Fruit fly (Drosophila melanogaster) whole organism, embryonic: Measurements from ENCODE around the gene CG14269.

ENCODE experiments used
- Aef1 ChIP-seq: fragments of 200-800 bp; sonication (Bioruptor generic); IDR thresholded peaks from 3 replicates; pipeline ENCODE4 v1.3.6; 2022; ENCODE audit warnings: missing biosample characterization, missing genetic modification characterization
- Atf3 ChIP-seq: fragments of 200-800 bp; sonication (Bioruptor generic); optimal IDR thresholded peaks from 3 replicates; lab custom pipeline; 2016; ENCODE audit warnings: missing biosample characterization, missing genetic modification characterization
- B-H1 ChIP-seq: fragments of 200-800 bp; sonication (Bioruptor generic); IDR thresholded peaks from 3 replicates; pipeline ENCODE4 v1.3.6; 2022; ENCODE audit warnings: missing biosample characterization, missing genetic modification characterization
- CG10979 ChIP-seq: fragments of 200-800 bp; sonication (Bioruptor generic); optimal IDR thresholded peaks from 2 replicates; lab custom pipeline; 2018; ENCODE audit warnings: missing biosample characterization, mild to moderate bottlenecking, missing genetic modification characterization, moderate library complexity
- CG11695 ChIP-seq: fragments of 200-800 bp; sonication (Bioruptor generic); IDR thresholded peaks from 3 replicates; pipeline ENCODE4 v1.3.6; 2022; ENCODE audit warnings: missing biosample characterization, missing genetic modification characterization
- CG12659 ChIP-seq: fragments of 200-800 bp; sonication (Bioruptor generic); optimal IDR thresholded peaks from 3 replicates; lab custom pipeline; 2017; ENCODE audit warnings: mild to moderate bottlenecking, missing biosample characterization, missing genetic modification reagents, missing genetic modification characterization
- CG12942 ChIP-seq: fragments of 200-800 bp; sonication (Bioruptor generic); optimal IDR thresholded peaks from 3 replicates; lab custom pipeline; 2016; ENCODE audit warnings: missing biosample characterization, missing genetic modification characterization
- CG13287 ChIP-seq: fragments of 200-800 bp; sonication (Bioruptor generic); IDR thresholded peaks from 2 replicates; pipeline ENCODE4 v1.3.6; 2022; ENCODE audit warnings: missing biosample characterization, missing genetic modification characterization; ENCODE audit not compliant: partially characterized antibody
- CG15269 ChIP-seq: fragments of 200-800 bp; sonication (Bioruptor generic); optimal IDR thresholded peaks from 2 replicates; lab custom pipeline; 2018; ENCODE audit warnings: missing biosample characterization, mild to moderate bottlenecking, missing genetic modification characterization, moderate library complexity
- CG16815 ChIP-seq: fragments of 200-800 bp; sonication (Bioruptor generic); optimal IDR thresholded peaks from 3 replicates; lab custom pipeline; 2017; ENCODE audit warnings: missing biosample characterization, mild to moderate bottlenecking, missing genetic modification characterization
- CG17385 ChIP-seq: fragments of 200-800 bp; sonication (Bioruptor generic); optimal IDR thresholded peaks from 3 replicates; lab custom pipeline; 2018; ENCODE audit warnings: missing biosample characterization, mild to moderate bottlenecking, missing genetic modification characterization
- CG30403 ChIP-seq: fragments of 200-800 bp; sonication (Bioruptor generic); optimal IDR thresholded peaks from 3 replicates; lab custom pipeline; 2016; ENCODE audit warnings: missing biosample characterization, missing genetic modification characterization
- CG32772 ChIP-seq: fragments of 200-800 bp; sonication (Bioruptor generic); IDR thresholded peaks from 2 replicates; pipeline ENCODE4 v1.3.6; 2022; ENCODE audit warnings: missing biosample characterization, missing genetic modification characterization
- CG3281 ChIP-seq: fragments of 200-800 bp; sonication (Bioruptor generic); optimal IDR thresholded peaks from 3 replicates; lab custom pipeline; 2017; ENCODE audit warnings: missing biosample characterization, mild to moderate bottlenecking, missing genetic modification characterization
- CG3847 ChIP-seq: fragments of 200-800 bp; sonication (Bioruptor generic); IDR thresholded peaks from 2 replicates; pipeline ENCODE4 v1.3.6; 2022; ENCODE audit warnings: missing biosample characterization, missing genetic modification characterization
- CG4360 ChIP-seq: fragments of 200-800 bp; sonication (Bioruptor generic); IDR thresholded peaks from 2 replicates; pipeline ENCODE4 v1.3.6; 2022; ENCODE audit warnings: missing biosample characterization, missing genetic modification characterization
- CG4820 ChIP-seq: fragments of 200-800 bp; sonication (Bioruptor generic); optimal IDR thresholded peaks from 3 replicates; lab custom pipeline; 2016; ENCODE audit warnings: missing biosample characterization, missing genetic modification characterization
- CG7372 ChIP-seq: fragments of 200-800 bp; sonication (Bioruptor generic); IDR thresholded peaks from 2 replicates; pipeline ENCODE4 v1.3.6; 2022; ENCODE audit warnings: missing biosample characterization, missing genetic modification characterization
- CG9437 ChIP-seq: fragments of 200-800 bp; sonication (Bioruptor generic); optimal IDR thresholded peaks from 2 replicates; lab custom pipeline; 2018; ENCODE audit warnings: missing biosample characterization, mild to moderate bottlenecking, missing genetic modification characterization
- CG9797 ChIP-seq: fragments of 200-800 bp; sonication (Bioruptor generic); optimal IDR thresholded peaks from 3 replicates; lab custom pipeline; 2018; ENCODE audit warnings: missing biosample characterization, mild to moderate bottlenecking, missing genetic modification characterization
- Chrac-16 ChIP-seq: fragments of 200-800 bp; sonication (Bioruptor generic); optimal IDR thresholded peaks from 3 replicates; lab custom pipeline; 2016; ENCODE audit warnings: missing biosample characterization, missing genetic modification characterization
- D ChIP-seq, 2 experiments: fragments of 200-800 bp in 1 of 2; fragments of >200 bp in 1 of 2; sonication (Bioruptor generic) in 1 of 2; optimal IDR thresholded peaks; 2 replicates in 1 of 2; 3 replicates in 1 of 2; lab custom pipeline; 2017; ENCODE audit warnings: mild to moderate bottlenecking in 1 of 2, missing biosample characterization in 1 of 2, missing genetic modification characterization in 1 of 2, missing genetic modification reagents in 1 of 2
- D19A ChIP-seq: fragments of 200-800 bp; optimal IDR thresholded peaks from 3 replicates; lab custom pipeline; 2019; ENCODE audit warnings: missing biosample characterization, mild to moderate bottlenecking, missing genetic modification characterization, moderate library complexity
- Dad ChIP-seq: fragments of 200-800 bp; sonication (Bioruptor generic); optimal IDR thresholded peaks from 3 replicates; lab custom pipeline; 2016; ENCODE audit warnings: missing biosample characterization, missing genetic modification characterization
- Gsc ChIP-seq: fragments of 200-800 bp; sonication (Bioruptor generic); IDR thresholded peaks from 2 replicates; pipeline ENCODE4 v1.3.6; 2022; ENCODE audit warnings: missing biosample characterization, missing genetic modification characterization
- Jarid2 ChIP-seq: fragments of 200-800 bp; sonication (Bioruptor generic); optimal IDR thresholded peaks from 3 replicates; lab custom pipeline; 2017; ENCODE audit warnings: mild to moderate bottlenecking, missing biosample characterization, missing genetic modification reagents, missing genetic modification characterization
- Med ChIP-seq: fragments of 200-800 bp; sonication (Bioruptor generic); peaks from one replicate; lab custom pipeline; 2016; ENCODE audit warnings: missing biosample characterization, missing genetic modification characterization, mild to moderate bottlenecking, inconsistent platforms, moderate library complexity
- Neu2 ChIP-seq: fragments of 200-800 bp; sonication (Bioruptor generic); optimal IDR thresholded peaks from 3 replicates; lab custom pipeline; 2016; ENCODE audit warnings: missing biosample characterization, missing genetic modification characterization, borderline replicate concordance
- Taf1 ChIP-seq: fragments of 200-800 bp; sonication (Bioruptor generic); IDR thresholded peaks from 2 replicates; pipeline ENCODE4 v1.3.6; 2022; ENCODE audit warnings: missing biosample characterization, missing genetic modification characterization
- abd-A ChIP-seq: fragments of 200-800 bp; sonication (Bioruptor generic); optimal IDR thresholded peaks from 3 replicates; lab custom pipeline; 2019; ENCODE audit warnings: missing biosample characterization, mild to moderate bottlenecking, missing genetic modification characterization, moderate library complexity
- ac ChIP-seq: fragments of 200-800 bp; sonication (Bioruptor generic); optimal IDR thresholded peaks from 3 replicates; lab custom pipeline; 2017; ENCODE audit warnings: missing biosample characterization, mild to moderate bottlenecking, missing genetic modification characterization
- ap ChIP-seq: fragments of 200-800 bp; sonication (Bioruptor generic); IDR thresholded peaks from 2 replicates; pipeline ENCODE4 v1.3.6; 2022; ENCODE audit warnings: missing biosample characterization, missing genetic modification characterization
- ara ChIP-seq: fragments of 200-800 bp; sonication (Bioruptor generic); IDR thresholded peaks from 2 replicates; pipeline ENCODE4 v1.3.6; 2022; ENCODE audit warnings: missing biosample characterization, missing genetic modification characterization
- chinmo ChIP-seq: fragments of 200-800 bp; sonication (Bioruptor generic); IDR thresholded peaks from 4 replicates; pipeline ENCODE4 v1.3.6; 2022; ENCODE audit warnings: missing biosample characterization, missing genetic modification characterization; ENCODE audit not compliant: partially characterized antibody
- crc ChIP-seq: fragments of 200-800 bp; sonication (Bioruptor generic); optimal IDR thresholded peaks from 2 replicates; lab custom pipeline; 2016; ENCODE audit warnings: missing biosample characterization, missing genetic modification characterization
- en ChIP-seq: fragments of 200-800 bp; sonication (Bioruptor generic); optimal IDR thresholded peaks from 2 replicates; lab custom pipeline; 2016; ENCODE audit warnings: missing biosample characterization, missing genetic modification characterization
- gem ChIP-seq: fragments of 200-800 bp; sonication (Bioruptor generic); optimal IDR thresholded peaks from 2 replicates; lab custom pipeline; 2019; ENCODE audit warnings: missing biosample characterization, mild to moderate bottlenecking, missing genetic modification characterization, moderate library complexity
- hbn ChIP-seq: fragments of 200-800 bp; sonication (Bioruptor generic); IDR thresholded peaks from 2 replicates; pipeline ENCODE4 v1.3.6; 2022; ENCODE audit warnings: missing biosample characterization, missing genetic modification characterization; ENCODE audit not compliant: partially characterized antibody
- hth ChIP-seq: fragments of >200 bp; optimal IDR thresholded peaks from 2 replicates; lab custom pipeline; 2017; ENCODE audit warnings: inconsistent platforms
- jumu ChIP-seq: fragments of 200-800 bp; sonication (Bioruptor generic); optimal IDR thresholded peaks from 3 replicates; lab custom pipeline; 2016; ENCODE audit warnings: missing biosample characterization, missing genetic modification characterization
- lab ChIP-seq: fragments of 200-800 bp; sonication (Bioruptor generic); optimal IDR thresholded peaks from 3 replicates; lab custom pipeline; 2017; ENCODE audit warnings: missing biosample characterization, missing genetic modification characterization, mild to moderate bottlenecking, moderate library complexity, missing genetic modification reagents
- nmo ChIP-seq: fragments of 200-800 bp; sonication (Bioruptor generic); optimal IDR thresholded peaks from 2 replicates; lab custom pipeline; 2018; ENCODE audit warnings: missing biosample characterization, mild to moderate bottlenecking, missing genetic modification characterization, moderate library complexity
- phol ChIP-seq: fragments of 200-800 bp; sonication (Bioruptor generic); optimal IDR thresholded peaks from 3 replicates; lab custom pipeline; 2018; ENCODE audit warnings: missing biosample characterization, mild to moderate bottlenecking, missing genetic modification characterization, moderate library complexity
- prd ChIP-seq, 3 experiments: fragments of >200 bp in 2 of 3; fragments of 200-800 bp in 1 of 3; sonication (Bioruptor generic) in 1 of 3; optimal IDR thresholded peaks in 2 of 3; IDR thresholded peaks in 1 of 3; 2 replicates in 2 of 3; 3 replicates in 1 of 3; pipeline versions ENCODE4 v1.3.6 to Lab custom; 2017 to 2022; ENCODE audit warnings: missing biosample characterization in 1 of 3, missing genetic modification characterization in 1 of 3
- sc ChIP-seq, 3 experiments: fragments of >200 bp in 2 of 3; fragments of 200-800 bp in 1 of 3; sonication (Bioruptor generic) in 1 of 3; optimal IDR thresholded peaks; 2 replicates in 2 of 3; 3 replicates in 1 of 3; lab custom pipeline; 2017; ENCODE audit warnings: mild to moderate bottlenecking in 1 of 3, missing biosample characterization in 1 of 3, missing genetic modification characterization in 1 of 3, missing genetic modification reagents in 1 of 3
- slbo ChIP-seq: fragments of 200-800 bp; sonication (Bioruptor generic); IDR thresholded peaks from 2 replicates; pipeline ENCODE4 v1.3.6; 2022; ENCODE audit warnings: missing biosample characterization, missing genetic modification characterization
- so ChIP-seq: fragments of 200-800 bp; sonication (Bioruptor generic); IDR thresholded peaks from 3 replicates; pipeline ENCODE4 v1.3.6; 2022; ENCODE audit warnings: missing biosample characterization, missing genetic modification characterization
- tin ChIP-seq: fragments of 200-800 bp; sonication (Bioruptor generic); optimal IDR thresholded peaks from 3 replicates; lab custom pipeline; 2016; ENCODE audit warnings: missing biosample characterization, missing genetic modification characterization
- ttk ChIP-seq: fragments of 200-800 bp; sonication (Bioruptor generic); IDR thresholded peaks from 2 replicates; pipeline ENCODE4 v2.1.2; 2022; ENCODE audit warnings: missing biosample characterization, missing genetic modification characterization

Gene CG14269

dm6 chrX:3476009-3476408 is 40.4 kb upstream of the CG14269 start (continued):
- TF ChIP-seq Atf3 (GFP tag; lab: Kevin White, UChicago), result no peak
- TF ChIP-seq phol (tag; lab: Kevin White, UChicago), result peak; percentile 62
- TF ChIP-seq Jarid2 (GFP tag; lab: Kevin White, UChicago), result no peak
- TF ChIP-seq so (GFP tag; lab: Robert Waterston, UW), result 0 out of 3 replicates have a peak, but pooled peaks have one; percentile 16
- TF ChIP-seq CG16815 (GFP tag; lab: Kevin White, UChicago), result peak; percentile 7
- no peak for TF ChIP-seq CG12659
- no peak for TF ChIP-seq Neu2
- no peak for TF ChIP-seq CG3847 (GFP tag; lab: Robert Waterston, UW)
- TF ChIP-seq CG3281 (GFP tag; lab: Kevin White, UChicago), result no peak
- no peak for TF ChIP-seq CG7372 (GFP tag; lab: Robert Waterston, UW)
- peak; percentile 22; the same call in 1 of the 2 replicates for TF ChIP-seq Gsc (GFP tag; lab: Robert Waterston, UW)
- TF ChIP-seq prd (optimal IDR thresholded peaks at IDR 0.05; lab: Kevin White, UChicago), result no peak
- peak; percentile 81 for TF ChIP-seq prd (GFP tag; IDR thresholded peaks at IDR 0.05; lab: Robert Waterston, UW)
- no peak for TF ChIP-seq CG13287
- peak; percentile 75 for TF ChIP-seq gem (tag; lab: Kevin White, UChicago)
- TF ChIP-seq jumu, result no peak
- no peak for TF ChIP-seq hbn (GFP tag; lab: Robert Waterston, UW)
- TF ChIP-seq CG9437 (GFP tag; lab: Kevin White, UChicago), result peak; percentile 11
- no peak for TF ChIP-seq ac (GFP tag; lab: Kevin White, UChicago)
- TF ChIP-seq en (GFP tag; lab: Kevin White, UChicago), result no peak
- no peak for TF ChIP-seq CG4360 (GFP tag; lab: Robert Waterston, UW)
- TF ChIP-seq CG9797, result no peak
- TF ChIP-seq Dad (GFP tag; lab: Kevin White, UChicago), result no peak
- no peak for TF ChIP-seq slbo (GFP tag; lab: Robert Waterston, UW)
- 0 out of 2 replicates have a peak, but pooled peaks have one; percentile 15 for TF ChIP-seq ara
- TF ChIP-seq ttk (GFP tag; lab: Robert Waterston, UW), result peak; percentile 63
- 0 out of 3 replicates have a peak, but pooled peaks have one; percentile 17 for TF ChIP-seq B-H1 (GFP tag; lab: Robert Waterston, UW)
- TF ChIP-seq CG15269, result peak; percentile 39
- peak; percentile 69 for TF ChIP-seq CG32772 (GFP tag; lab: Robert Waterston, UW)
- TF ChIP-seq Chrac-16 (GFP tag; lab: Kevin White, UChicago), result peak; percentile 31
- TF ChIP-seq nmo, result peak; percentile 43
- TF ChIP-seq abd-A (tag; lab: Kevin White, UChicago), result no peak
- no peak for TF ChIP-seq ap (GFP tag; lab: Robert Waterston, UW)
- TF ChIP-seq CG17385 (GFP tag; lab: Kevin White, UChicago), result peak; percentile 32
- TF ChIP-seq CG10979 (tag; lab: Kevin White, UChicago), result peak; percentile 61
- peak; percentile 78 for TF ChIP-seq Med
- TF ChIP-seq hth (lab: Kevin White, UChicago), result no peak
- peak; percentile 41 for TF ChIP-seq CG4820 (GFP tag; lab: Kevin White, UChicago)
- peak; percentile 24 for TF ChIP-seq CG12942 (GFP tag; lab: Kevin White, UChicago)
- peak; percentile 11 for TF ChIP-seq D19A (tag; lab: Kevin White, UChicago)
- TF ChIP-seq CG11695 (GFP tag; lab: Robert Waterston, UW), result peak; percentile 45; the same call in 1 of the 3 replicates
- no peak for TF ChIP-seq D (optimal IDR thresholded peaks at IDR 0.05; lab: Kevin White, UChicago)
- peak; percentile 34 for TF ChIP-seq D (GFP tag; optimal IDR thresholded peaks at IDR 0.05; lab: Kevin White, UChicago)
- TF ChIP-seq tin (GFP tag; lab: Kevin White, UChicago), result peak; percentile 5
- TF ChIP-seq crc (GFP tag; lab: Kevin White, UChicago), result no peak
- TF ChIP-seq Taf1 (GFP tag; lab: Robert Waterston, UW), result no peak
- TF ChIP-seq CG30403, result peak; percentile 49
- TF ChIP-seq Aef1, result peak; percentile 18; the same call in 1 of the 3 replicates
- peak; percentile 26 for TF ChIP-seq lab (GFP tag; lab: Kevin White, UChicago)
- TF ChIP-seq chinmo (GFP tag; lab: Robert Waterston, UW), result no peak
- TF ChIP-seq sc (optimal IDR thresholded peaks at IDR 0.05; lab: Kevin White, UChicago), result no peak
- peak; percentile 50 for TF ChIP-seq sc (GFP tag; optimal IDR thresholded peaks at IDR 0.05; lab: Kevin White, UChicago)
